Worm (Caenorhabditis elegans): ENCODE measurements around the gene nhr-9.

- TF ChIP-seq ztf-11 (tag; optimal IDR thresholded peaks at IDR 0.05) (no peak), nhr-25 (tag; optimal IDR thresholded peaks at IDR 0.05) (no peak)
These were observed 25.3 kb upstream of the nhr-9 start, which contains the start of gene tmem-17 for ce11 chrIII:7069981-7070380.
